Fruit fly (Drosophila melanogaster): ENCODE data around the gene CG46468.

- no peak for TF ChIP-seq CTCF (optimal IDR thresholded peaks at IDR 0.05)
- no peak for TF ChIP-seq CG8478 (optimal IDR thresholded peaks at IDR 0.05)
These were observed 56.6 kb downstream of the CG46468 start for dm6 chr2L:9508547-9509197.

All from S2 (cell line).